Fruit fly (Drosophila melanogaster) whole organism, embryonic: ENCODE measurements around the gene CG14147.

Experiments used
- Abd-B ChIP-seq: fragments of 200-800 bp; sonication (Bioruptor generic); optimal IDR thresholded peaks from 2 replicates; lab custom pipeline; 2018; ENCODE audit warnings: missing biosample characterization, mild to moderate bottlenecking, missing genetic modification characterization, moderate library complexity
- Atf3 ChIP-seq: fragments of 200-800 bp; sonication (Bioruptor generic); optimal IDR thresholded peaks from 3 replicates; lab custom pipeline; 2016; ENCODE audit warnings: missing biosample characterization, missing genetic modification characterization
- CG11695 ChIP-seq: fragments of 200-800 bp; sonication (Bioruptor generic); IDR thresholded peaks from 3 replicates; pipeline ENCODE4 v1.3.6; 2022; ENCODE audit warnings: missing biosample characterization, missing genetic modification characterization
- CG12219 ChIP-seq: fragments of 200-800 bp; sonication (Bioruptor generic); optimal IDR thresholded peaks from 3 replicates; lab custom pipeline; 2018; ENCODE audit warnings: missing biosample characterization, mild to moderate bottlenecking, missing genetic modification characterization
- CG12299 ChIP-seq: fragments of 200-800 bp; sonication (Bioruptor generic); optimal IDR thresholded peaks from 2 replicates; lab custom pipeline; 2018; ENCODE audit warnings: missing biosample characterization, mild to moderate bottlenecking, missing genetic modification characterization
- CG1602 ChIP-seq: fragments of 200-800 bp; sonication (Bioruptor generic); optimal IDR thresholded peaks from 3 replicates; lab custom pipeline; 2016; ENCODE audit warnings: missing biosample characterization, missing genetic modification characterization
- CG17829 ChIP-seq: fragments of 200-800 bp; optimal IDR thresholded peaks from 2 replicates; lab custom pipeline; 2019; ENCODE audit warnings: missing biosample characterization, mild to moderate bottlenecking, missing genetic modification characterization, moderate library complexity
- CG1792 ChIP-seq: fragments of 200-800 bp; sonication (Bioruptor generic); optimal IDR thresholded peaks from 2 replicates; lab custom pipeline; 2016; ENCODE audit warnings: missing biosample characterization, missing genetic modification characterization
- CG2116 ChIP-seq: fragments of 200-800 bp; sonication (Bioruptor generic); optimal IDR thresholded peaks from 3 replicates; lab custom pipeline; 2018; ENCODE audit warnings: missing biosample characterization, mild to moderate bottlenecking, missing genetic modification characterization
- CG2889 ChIP-seq: fragments of 200-800 bp; sonication (Bioruptor generic); IDR thresholded peaks from 3 replicates; pipeline ENCODE4 v1.3.6; 2022; ENCODE audit warnings: missing biosample characterization, missing genetic modification characterization
- CG31365 ChIP-seq: fragments of 200-800 bp; sonication (Bioruptor generic); optimal IDR thresholded peaks from 2 replicates; lab custom pipeline; 2018; ENCODE audit warnings: missing biosample characterization, mild to moderate bottlenecking, missing genetic modification characterization
- CG33557 ChIP-seq: fragments of 200-800 bp; sonication (Bioruptor generic); optimal IDR thresholded peaks from 2 replicates; lab custom pipeline; 2019; ENCODE audit warnings: missing biosample characterization, mild to moderate bottlenecking, missing genetic modification characterization, moderate library complexity
- CG3726 ChIP-seq: fragments of 200-800 bp; sonication (Bioruptor generic); IDR thresholded peaks from 3 replicates; pipeline ENCODE4, ENCODE4 v1.3.6; 2022; ENCODE audit warnings: missing biosample characterization, missing genetic modification characterization
- CG5180 ChIP-seq: fragments of 200-800 bp; sonication (Bioruptor generic); optimal IDR thresholded peaks from 3 replicates; lab custom pipeline; 2017; ENCODE audit warnings: missing biosample characterization, missing genetic modification characterization, mild to moderate bottlenecking, moderate library complexity, missing genetic modification reagents
- CG5953 ChIP-seq: fragments of 200-800 bp; sonication (Bioruptor generic); IDR thresholded peaks from 2 replicates; pipeline ENCODE4 v1.3.6; 2022; ENCODE audit warnings: missing biosample characterization, missing genetic modification characterization
- CG7357 ChIP-seq: fragments of 200-800 bp; sonication (Bioruptor generic); IDR thresholded peaks from 3 replicates; pipeline ENCODE4 v1.3.6; 2022; ENCODE audit warnings: missing biosample characterization, missing genetic modification characterization
- CG7928 ChIP-seq: fragments of 200-800 bp; sonication (Bioruptor generic); optimal IDR thresholded peaks from 2 replicates; lab custom pipeline; 2017; ENCODE audit warnings: missing biosample characterization, mild to moderate bottlenecking, missing genetic modification characterization
- CG8388 ChIP-seq: fragments of 200-800 bp; sonication (Bioruptor generic); optimal IDR thresholded peaks from 2 replicates; lab custom pipeline; 2019; ENCODE audit warnings: missing biosample characterization, mild to moderate bottlenecking, missing genetic modification characterization, moderate library complexity
- CG8924 ChIP-seq: fragments of 200-800 bp; optimal IDR thresholded peaks from 3 replicates; lab custom pipeline; 2019; ENCODE audit warnings: missing biosample characterization, mild to moderate bottlenecking, missing genetic modification characterization, moderate library complexity
- Camta ChIP-seq: fragments of 200-800 bp; sonication (Bioruptor generic); optimal IDR thresholded peaks from 2 replicates; lab custom pipeline; 2016; ENCODE audit warnings: missing biosample characterization, missing genetic modification characterization
- E2f2 ChIP-seq: fragments of 200-800 bp; sonication (Bioruptor generic); IDR thresholded peaks from 2 replicates; pipeline ENCODE4 v1.3.6; 2022; ENCODE audit warnings: missing biosample characterization, missing genetic modification characterization
- Gug ChIP-seq: fragments of 200-800 bp; sonication (Bioruptor generic); IDR thresholded peaks from 4 replicates; pipeline ENCODE4 v1.3.6; 2022; ENCODE audit warnings: missing biosample characterization, missing genetic modification characterization
- HHEX ChIP-seq: fragments of 200-800 bp; sonication (Bioruptor generic); optimal IDR thresholded peaks from 3 replicates; lab custom pipeline; 2017; ENCODE audit warnings: missing biosample characterization, mild to moderate bottlenecking, missing genetic modification characterization, missing genetic modification reagents
- NK7.1 ChIP-seq: fragments of 200-800 bp; sonication (Bioruptor generic); optimal IDR thresholded peaks from 3 replicates; lab custom pipeline; 2016; ENCODE audit warnings: missing biosample characterization, missing genetic modification characterization
- Nf-YA ChIP-seq: fragments of 200-800 bp; sonication (Bioruptor generic); IDR thresholded peaks from 2 replicates; pipeline ENCODE4 v1.3.6; 2022; ENCODE audit warnings: missing biosample characterization, missing genetic modification characterization
- Oaz ChIP-seq: fragments of 200-800 bp; sonication (Bioruptor generic); IDR thresholded peaks from 2 replicates; pipeline ENCODE4 v1.3.6; 2022; ENCODE audit warnings: missing biosample characterization, missing genetic modification characterization
- Sry-δ ChIP-seq: fragments of 200-800 bp; sonication (Bioruptor generic); optimal IDR thresholded peaks from 2 replicates; lab custom pipeline; 2016; ENCODE audit warnings: missing biosample characterization, missing genetic modification characterization
- ap ChIP-seq: fragments of 200-800 bp; sonication (Bioruptor generic); IDR thresholded peaks from 2 replicates; pipeline ENCODE4 v1.3.6; 2022; ENCODE audit warnings: missing biosample characterization, missing genetic modification characterization
- az2 ChIP-seq: fragments of 200-800 bp; sonication (Bioruptor generic); optimal IDR thresholded peaks from 3 replicates; lab custom pipeline; 2016; ENCODE audit warnings: missing biosample characterization, missing genetic modification characterization
- bigmax ChIP-seq: fragments of 200-800 bp; sonication (Bioruptor generic); optimal IDR thresholded peaks from 2 replicates; lab custom pipeline; 2018; ENCODE audit warnings: missing biosample characterization, mild to moderate bottlenecking, missing genetic modification characterization
- emc ChIP-seq: fragments of 200-800 bp; sonication (Bioruptor generic); optimal IDR thresholded peaks from 2 replicates; lab custom pipeline; 2016; ENCODE audit warnings: missing biosample characterization, missing genetic modification characterization
- esg ChIP-seq: fragments of 200-800 bp; sonication (Bioruptor generic); conservative IDR thresholded peaks from 2 replicates; pipeline ENCODE4 v1.3.6; 2022; ENCODE audit warnings: missing biosample characterization, missing genetic modification characterization
- gem ChIP-seq: fragments of 200-800 bp; sonication (Bioruptor generic); optimal IDR thresholded peaks from 2 replicates; lab custom pipeline; 2019; ENCODE audit warnings: missing biosample characterization, mild to moderate bottlenecking, missing genetic modification characterization, moderate library complexity
- gsb-n ChIP-seq: fragments of 200-800 bp; sonication (Bioruptor generic); optimal IDR thresholded peaks from 3 replicates; lab custom pipeline; 2018; ENCODE audit warnings: missing biosample characterization, mild to moderate bottlenecking, missing genetic modification characterization
- lmd ChIP-seq: fragments of 200-800 bp; sonication (Bioruptor generic); IDR thresholded peaks from 2 replicates; pipeline ENCODE4 v1.3.6; 2022; ENCODE audit warnings: missing biosample characterization, missing genetic modification characterization
- lov ChIP-seq, 2 experiments: fragments of 200-800 bp in 1 of 2; fragments of >200 bp in 1 of 2; sonication (Bioruptor generic) in 1 of 2; IDR thresholded peaks in 1 of 2; optimal IDR thresholded peaks in 1 of 2; 2 replicates in 1 of 2; 3 replicates in 1 of 2; pipeline versions ENCODE4 v1.3.6 to Lab custom; 2017 to 2022; ENCODE audit warnings: missing biosample characterization in 1 of 2, missing genetic modification characterization in 1 of 2
- pan ChIP-seq, 4 experiments: fragments of >200 bp in 3 of 4; fragments of 200-800 bp in 1 of 4; sonication (Bioruptor generic) in 1 of 4; optimal IDR thresholded peaks in 3 of 4; IDR thresholded peaks in 1 of 4; 2 replicates each; pipeline versions ENCODE4 v1.3.6 to Lab custom; 2017 to 2022; ENCODE audit warnings: missing biosample characterization in 2 of 4, missing genetic modification characterization in 2 of 4, mixed read lengths in 1 of 4
- pb ChIP-seq: fragments of 200-800 bp; sonication (Bioruptor generic); optimal IDR thresholded peaks from 3 replicates; lab custom pipeline; 2016; ENCODE audit warnings: missing biosample characterization, missing genetic modification characterization
- rib ChIP-seq: fragments of 200-800 bp; sonication (Bioruptor generic); IDR thresholded peaks from 2 replicates; pipeline ENCODE4 v1.3.6; 2022; ENCODE audit warnings: missing biosample characterization, missing genetic modification characterization
- row ChIP-seq: fragments of 200-800 bp; sonication (Bioruptor generic); IDR thresholded peaks from 3 replicates; pipeline ENCODE4 v1.3.6; 2022; ENCODE audit warnings: missing biosample characterization, missing genetic modification characterization
- sisA ChIP-seq: fragments of 200-800 bp; sonication (Bioruptor generic); IDR thresholded peaks from 2 replicates; pipeline ENCODE4 v1.3.6; 2022; ENCODE audit warnings: missing biosample characterization, missing genetic modification characterization
- slbo ChIP-seq: fragments of 200-800 bp; sonication (Bioruptor generic); IDR thresholded peaks from 2 replicates; pipeline ENCODE4 v1.3.6; 2022; ENCODE audit warnings: missing biosample characterization, missing genetic modification characterization
- stc ChIP-seq: fragments of 200-800 bp; sonication (Bioruptor generic); IDR thresholded peaks from 2 replicates; pipeline ENCODE4 v1.3.6; 2022; ENCODE audit warnings: missing biosample characterization, missing genetic modification characterization
- stwl ChIP-seq: fragments of 200-800 bp; sonication (Bioruptor generic); optimal IDR thresholded peaks from 3 replicates; lab custom pipeline; 2018; ENCODE audit warnings: missing biosample characterization, mild to moderate bottlenecking, missing genetic modification characterization, moderate library complexity
- tup ChIP-seq: fragments of 200-800 bp; sonication (Bioruptor generic); optimal IDR thresholded peaks from 2 replicates; lab custom pipeline; 2016; ENCODE audit warnings: missing biosample characterization, mild to moderate bottlenecking, missing genetic modification characterization, moderate library complexity
- usp ChIP-seq: fragments of >200 bp; optimal IDR thresholded peaks from 2 replicates; lab custom pipeline; 2017; ENCODE audit warnings: missing biosample characterization, missing genetic modification characterization
- zen2 ChIP-seq: fragments of 200-800 bp; sonication (Bioruptor generic); IDR thresholded peaks from 3 replicates; pipeline ENCODE4 v1.3.6; 2022; ENCODE audit warnings: missing biosample characterization, missing genetic modification characterization; ENCODE audit not compliant: partially characterized antibody
- zfh1 ChIP-seq: fragments of 200-800 bp; sonication (Bioruptor generic); IDR thresholded peaks from 3 replicates; pipeline ENCODE4 v1.3.6; 2022; ENCODE audit warnings: missing biosample characterization, missing genetic modification characterization

Gene CG14147

dm6 chr3L:10965731-10966647, 6.5 kb upstream of the CG14147 start (continued):
- TF ChIP-seq sisA (GFP tag; lab: Robert Waterston, UW), result peak; percentile 88
- peak; percentile 90 for TF ChIP-seq esg
- peak; percentile 86 for TF ChIP-seq lmd (GFP tag; lab: Robert Waterston, UW)
- peak; percentile 76; the same call in 2 of the 3 replicates for TF ChIP-seq CG3726 (GFP tag; lab: Robert Waterston, UW)
- peak; percentile 81 for TF ChIP-seq CG5953 (GFP tag; lab: Robert Waterston, UW)
- TF ChIP-seq slbo, result peak; percentile 65
- peak; percentile 92 for TF ChIP-seq Abd-B
- TF ChIP-seq stc (GFP tag; lab: Robert Waterston, UW), result peak; percentile 87
- TF ChIP-seq CG11695 (GFP tag; lab: Robert Waterston, UW), result peak; percentile 84
- peak; percentile 35 for TF ChIP-seq stwl (tag; lab: Kevin White, UChicago)
- peak; percentile 87 for TF ChIP-seq CG1602 (GFP tag; lab: Kevin White, UChicago)
- peak; percentile 91 for TF ChIP-seq az2
- TF ChIP-seq Camta (GFP tag; lab: Kevin White, UChicago), result peak; percentile 82
- no peak for TF ChIP-seq lov (optimal IDR thresholded peaks at IDR 0.05; lab: Kevin White, UChicago)
- 0 out of 3 replicates have a peak, but pooled peaks have one; percentile 50 for TF ChIP-seq lov (GFP tag; IDR thresholded peaks at IDR 0.05; lab: Robert Waterston, UW)
- peak; percentile 95 for TF ChIP-seq gem (tag; lab: Kevin White, UChicago)
- peak; percentile 62; the same call in 1 of the 2 replicates for TF ChIP-seq E2f2
- TF ChIP-seq CG17829, result peak; percentile 93
- TF ChIP-seq Sry-δ, result peak; percentile 32
- peak; percentile 74 for TF ChIP-seq CG5180 (GFP tag; lab: Kevin White, UChicago)
- TF ChIP-seq CG2116 (GFP tag; lab: Kevin White, UChicago), result peak; percentile 41
- peak; percentile 61 for TF ChIP-seq NK7.1 (GFP tag; lab: Kevin White, UChicago)
- peak; percentile 79 for TF ChIP-seq ap
- TF ChIP-seq pan (optimal IDR thresholded peaks at IDR 0.05; lab: Kevin White, UChicago), result no peak
- peak in 1 of 2 experiments; percentile 92 for TF ChIP-seq pan (GFP tag; optimal IDR thresholded peaks at IDR 0.05 in 1 of 2, IDR thresholded peaks at IDR 0.05 in 1 of 2)
- peak; percentile 49 for TF ChIP-seq CG31365 (tag; lab: Kevin White, UChicago)
- no peak for TF ChIP-seq bigmax (GFP tag; lab: Kevin White, UChicago)
- peak; percentile 78 for TF ChIP-seq pb (GFP tag; lab: Kevin White, UChicago)
- peak; percentile 49 for TF ChIP-seq tup
- peak; percentile 85 for TF ChIP-seq CG33557
- peak; percentile 67 for TF ChIP-seq CG12299 (tag; lab: Kevin White, UChicago)
- TF ChIP-seq CG1792, result peak; percentile 42
- TF ChIP-seq Gug (GFP tag; lab: Robert Waterston, UW), result peak; percentile 69; the same call in 3 of the 4 replicates
- TF ChIP-seq Oaz (GFP tag; lab: Robert Waterston, UW), result peak; percentile 60
- TF ChIP-seq CG7928, result no peak
- peak; percentile 78 for TF ChIP-seq HHEX (GFP tag; lab: Kevin White, UChicago)
- TF ChIP-seq zen2 (GFP tag; lab: Robert Waterston, UW), result no peak
- peak; percentile 90 for TF ChIP-seq CG8924 (tag; lab: Kevin White, UChicago)
- TF ChIP-seq CG2889 (GFP tag; lab: Robert Waterston, UW), result peak; percentile 73; the same call in 1 of the 3 replicates
- peak; percentile 73 for TF ChIP-seq CG7357 (GFP tag; lab: Robert Waterston, UW)
- TF ChIP-seq CG8388, result peak; percentile 90
- peak; percentile 91 for TF ChIP-seq zfh1 (GFP tag; lab: Robert Waterston, UW)
- TF ChIP-seq usp (GFP tag; lab: Kevin White, UChicago), result no peak
- peak; percentile 88 for TF ChIP-seq row (GFP tag; lab: Robert Waterston, UW)
- peak; percentile 89 for TF ChIP-seq CG12219 (GFP tag; lab: Kevin White, UChicago)
- no peak for TF ChIP-seq emc
- peak; percentile 82 for TF ChIP-seq Atf3 (GFP tag; lab: Kevin White, UChicago)
- TF ChIP-seq rib (GFP tag; lab: Robert Waterston, UW), result no peak
- peak; percentile 88 for TF ChIP-seq gsb-n
- peak; percentile 81 for TF ChIP-seq Nf-YA (GFP tag; lab: Robert Waterston, UW)
